Fruit fly (Drosophila melanogaster) whole organism, embryonic: ENCODE results near the gene CG10959.

ENCODE experiments used
- B-H1 ChIP-seq: fragments of 200-800 bp; sonication (Bioruptor generic); IDR thresholded peaks from 3 replicates; pipeline ENCODE4 v1.3.6; 2022; ENCODE audit warnings: missing biosample characterization, missing genetic modification characterization
- BtbVII ChIP-seq: fragments of 200-800 bp; sonication (Bioruptor generic); optimal IDR thresholded peaks from 3 replicates; lab custom pipeline; 2017; ENCODE audit warnings: missing biosample characterization, mild to moderate bottlenecking, missing genetic modification characterization
- CG10431 ChIP-seq: fragments of 200-800 bp; sonication (Bioruptor generic); optimal IDR thresholded peaks from 3 replicates; lab custom pipeline; 2018; ENCODE audit warnings: missing biosample characterization, mild to moderate bottlenecking, missing genetic modification characterization
- CG10543 ChIP-seq: fragments of 200-800 bp; sonication (Bioruptor generic); optimal IDR thresholded peaks from 3 replicates; lab custom pipeline; 2017; ENCODE audit warnings: missing biosample characterization, mild to moderate bottlenecking, missing genetic modification characterization, moderate library complexity
- CG10979 ChIP-seq: fragments of 200-800 bp; sonication (Bioruptor generic); optimal IDR thresholded peaks from 2 replicates; lab custom pipeline; 2018; ENCODE audit warnings: missing biosample characterization, mild to moderate bottlenecking, missing genetic modification characterization, moderate library complexity
- CG11695 ChIP-seq: fragments of 200-800 bp; sonication (Bioruptor generic); IDR thresholded peaks from 3 replicates; pipeline ENCODE4 v1.3.6; 2022; ENCODE audit warnings: missing biosample characterization, missing genetic modification characterization
- CG12744 ChIP-seq: fragments of 200-800 bp; sonication (Bioruptor generic); optimal IDR thresholded peaks from 2 replicates; lab custom pipeline; 2016; ENCODE audit warnings: missing biosample characterization, missing genetic modification characterization
- CG13296 ChIP-seq: fragments of 200-800 bp; sonication (Bioruptor generic); optimal IDR thresholded peaks from 3 replicates; lab custom pipeline; 2018; ENCODE audit warnings: missing biosample characterization, mild to moderate bottlenecking, missing genetic modification characterization
- CG14014 ChIP-seq: fragments of 200-800 bp; sonication (Bioruptor generic); IDR thresholded peaks from 2 replicates; pipeline ENCODE4 v1.3.6; 2022; ENCODE audit warnings: missing biosample characterization, missing genetic modification characterization
- CG14965 ChIP-seq: fragments of 200-800 bp; sonication (Bioruptor generic); optimal IDR thresholded peaks from 2 replicates; lab custom pipeline; 2016; ENCODE audit warnings: missing biosample characterization, missing genetic modification characterization, borderline replicate concordance
- CG17328 ChIP-seq: fragments of 200-800 bp; sonication (Bioruptor generic); IDR thresholded peaks from 2 replicates; pipeline ENCODE4 v1.3.6; 2022; ENCODE audit warnings: missing biosample characterization, missing genetic modification characterization
- CG18599 ChIP-seq: fragments of 200-800 bp; sonication (Bioruptor generic); optimal IDR thresholded peaks from 3 replicates; lab custom pipeline; 2017; ENCODE audit warnings: missing biosample characterization, missing genetic modification characterization, mild to moderate bottlenecking, moderate library complexity, missing genetic modification reagents
- CG2202 ChIP-seq: fragments of 200-800 bp; sonication (Bioruptor generic); optimal IDR thresholded peaks from 2 replicates; lab custom pipeline; 2018; ENCODE audit warnings: missing biosample characterization, mild to moderate bottlenecking, missing genetic modification characterization
- CG30403 ChIP-seq: fragments of 200-800 bp; sonication (Bioruptor generic); optimal IDR thresholded peaks from 3 replicates; lab custom pipeline; 2016; ENCODE audit warnings: missing biosample characterization, missing genetic modification characterization
- CG3407 ChIP-seq: fragments of 200-800 bp; sonication (Bioruptor generic); optimal IDR thresholded peaks from 2 replicates; lab custom pipeline; 2018; ENCODE audit warnings: missing biosample characterization, mild to moderate bottlenecking, missing genetic modification characterization
- CG3838 ChIP-seq: fragments of 200-800 bp; sonication (Bioruptor generic); optimal IDR thresholded peaks from 3 replicates; lab custom pipeline; 2016; ENCODE audit warnings: missing biosample characterization, missing genetic modification characterization
- CG4282 ChIP-seq: fragments of 200-800 bp; sonication (Bioruptor generic); optimal IDR thresholded peaks from 2 replicates; lab custom pipeline; 2016; ENCODE audit warnings: missing biosample characterization, missing genetic modification characterization
- CG43689 ChIP-seq: fragments of 200-800 bp; sonication (Bioruptor generic); IDR thresholded peaks from 2 replicates; pipeline ENCODE4 v1.3.6; 2022; ENCODE audit warnings: missing biosample characterization, missing genetic modification characterization
- CG4707 ChIP-seq: fragments of 200-800 bp; sonication (Bioruptor generic); optimal IDR thresholded peaks from 2 replicates; lab custom pipeline; 2018; ENCODE audit warnings: missing biosample characterization, mild to moderate bottlenecking, missing genetic modification characterization, moderate library complexity
- CG6683 ChIP-seq: fragments of 200-800 bp; sonication (Bioruptor generic); optimal IDR thresholded peaks from 2 replicates; lab custom pipeline; 2017; ENCODE audit warnings: missing biosample characterization, mild to moderate bottlenecking, missing genetic modification characterization, missing genetic modification reagents
- CG7839 ChIP-seq: fragments of 200-800 bp; sonication (Bioruptor generic); optimal IDR thresholded peaks from 3 replicates; lab custom pipeline; 2018; ENCODE audit warnings: missing biosample characterization, mild to moderate bottlenecking, missing genetic modification characterization, moderate library complexity
- CG8359 ChIP-seq: fragments of 200-800 bp; sonication (Bioruptor generic); optimal IDR thresholded peaks from 2 replicates; lab custom pipeline; 2017; ENCODE audit warnings: missing biosample characterization, mild to moderate bottlenecking, missing genetic modification characterization, borderline replicate concordance
- CG9609 ChIP-seq: fragments of 200-800 bp; sonication (Bioruptor generic); optimal IDR thresholded peaks from 3 replicates; lab custom pipeline; 2016; ENCODE audit warnings: missing biosample characterization, missing genetic modification characterization
- CG9876 ChIP-seq: fragments of 200-800 bp; sonication (Bioruptor generic); optimal IDR thresholded peaks from 2 replicates; lab custom pipeline; 2016; ENCODE audit warnings: missing biosample characterization, missing genetic modification characterization
- CG9932 ChIP-seq: fragments of 200-800 bp; sonication (Bioruptor generic); IDR thresholded peaks from 2 replicates; pipeline ENCODE4 v1.3.6; 2022; ENCODE audit warnings: missing biosample characterization, missing genetic modification characterization
- Dek ChIP-seq: fragments of 200-800 bp; sonication (Bioruptor generic); optimal IDR thresholded peaks from 3 replicates; lab custom pipeline; 2019; ENCODE audit warnings: missing biosample characterization, mild to moderate bottlenecking, missing genetic modification characterization, moderate library complexity
- Gsc ChIP-seq: fragments of 200-800 bp; sonication (Bioruptor generic); IDR thresholded peaks from 2 replicates; pipeline ENCODE4 v1.3.6; 2022; ENCODE audit warnings: missing biosample characterization, missing genetic modification characterization
- Hey ChIP-seq: fragments of 200-800 bp; sonication (Bioruptor generic); optimal IDR thresholded peaks from 3 replicates; lab custom pipeline; 2018; ENCODE audit warnings: missing biosample characterization, mild to moderate bottlenecking, missing genetic modification characterization
- Kr ChIP-seq: fragments of 200-800 bp; sonication (Bioruptor generic); optimal IDR thresholded peaks from 2 replicates; lab custom pipeline; 2017; ENCODE audit warnings: missing biosample characterization, mild to moderate bottlenecking, missing genetic modification characterization
- Lhr ChIP-seq: fragments of 200-800 bp; sonication (Bioruptor generic); optimal IDR thresholded peaks from 3 replicates; lab custom pipeline; 2017; ENCODE audit warnings: mild to moderate bottlenecking, missing biosample characterization, missing genetic modification reagents, missing genetic modification characterization
- Mad ChIP-seq: fragments of 200-800 bp; sonication (Bioruptor generic); optimal IDR thresholded peaks from 2 replicates; lab custom pipeline; 2016; ENCODE audit warnings: missing biosample characterization, missing genetic modification characterization
- Oli ChIP-seq: fragments of 200-800 bp; sonication (Bioruptor generic); optimal IDR thresholded peaks from 2 replicates; lab custom pipeline; 2018; ENCODE audit warnings: missing biosample characterization, mild to moderate bottlenecking, missing genetic modification characterization, moderate library complexity
- Sox102F ChIP-seq: fragments of 200-800 bp; sonication (Bioruptor generic); optimal IDR thresholded peaks from 2 replicates; lab custom pipeline; 2018; ENCODE audit warnings: missing biosample characterization, mild to moderate bottlenecking, missing genetic modification characterization, moderate library complexity
- Tbp ChIP-seq: fragments of >200 bp; optimal IDR thresholded peaks from 2 replicates; lab custom pipeline; 2018; ENCODE audit warnings: missing biosample characterization, missing genetic modification characterization
- ab ChIP-seq: fragments of 200-800 bp; sonication (Bioruptor generic); optimal IDR thresholded peaks from 2 replicates; lab custom pipeline; 2016; ENCODE audit warnings: missing biosample characterization, missing genetic modification characterization
- ac ChIP-seq: fragments of 200-800 bp; sonication (Bioruptor generic); optimal IDR thresholded peaks from 3 replicates; lab custom pipeline; 2017; ENCODE audit warnings: missing biosample characterization, mild to moderate bottlenecking, missing genetic modification characterization
- cg ChIP-seq: fragments of 200-800 bp; sonication (Bioruptor generic); optimal IDR thresholded peaks from 3 replicates; lab custom pipeline; 2019; ENCODE audit warnings: missing biosample characterization, mild to moderate bottlenecking, missing genetic modification characterization, moderate library complexity
- danr ChIP-seq: fragments of 200-800 bp; sonication (Bioruptor generic); IDR thresholded peaks from 2 replicates; pipeline ENCODE4 v1.3.6; 2022; ENCODE audit warnings: missing biosample characterization, missing genetic modification characterization
- disco-r ChIP-seq: fragments of 200-800 bp; sonication (Bioruptor generic); optimal IDR thresholded peaks from 2 replicates; lab custom pipeline; 2016; ENCODE audit warnings: missing biosample characterization, missing genetic modification characterization
- fu2 ChIP-seq: fragments of 200-800 bp; sonication (Bioruptor generic); optimal IDR thresholded peaks from 2 replicates; lab custom pipeline; 2016; ENCODE audit warnings: missing biosample characterization, missing genetic modification characterization
- gcm ChIP-seq: fragments of 200-800 bp; sonication (Bioruptor generic); optimal IDR thresholded peaks from 2 replicates; lab custom pipeline; 2019; ENCODE audit warnings: missing biosample characterization, mild to moderate bottlenecking, missing genetic modification characterization, moderate library complexity
- jumu ChIP-seq: fragments of 200-800 bp; sonication (Bioruptor generic); optimal IDR thresholded peaks from 3 replicates; lab custom pipeline; 2016; ENCODE audit warnings: missing biosample characterization, missing genetic modification characterization
- nerfin-2 ChIP-seq: fragments of 200-800 bp; sonication (Bioruptor generic); IDR thresholded peaks from 2 replicates; pipeline ENCODE4 v1.3.6; 2022; ENCODE audit warnings: missing biosample characterization, missing genetic modification characterization; ENCODE audit not compliant: partially characterized antibody
- otp ChIP-seq: fragments of 200-800 bp; sonication (Bioruptor generic); IDR thresholded peaks from 3 replicates; pipeline ENCODE4, ENCODE4 v1.3.6; 2022; ENCODE audit warnings: missing biosample characterization, missing genetic modification characterization
- pnt ChIP-seq: fragments of 200-800 bp; sonication (Bioruptor generic); optimal IDR thresholded peaks from 3 replicates; lab custom pipeline; 2016; ENCODE audit warnings: missing biosample characterization, missing genetic modification characterization
- scrt ChIP-seq: fragments of 200-800 bp; sonication (Bioruptor generic); optimal IDR thresholded peaks from 2 replicates; lab custom pipeline; 2018; ENCODE audit warnings: missing biosample characterization, mild to moderate bottlenecking, missing genetic modification characterization, moderate library complexity
- sens ChIP-seq: fragments of 200-800 bp; sonication (Bioruptor generic); peaks from one replicate; lab custom pipeline; 2016; ENCODE audit warnings: missing biosample characterization, missing genetic modification characterization
- stwl ChIP-seq: fragments of 200-800 bp; sonication (Bioruptor generic); optimal IDR thresholded peaks from 3 replicates; lab custom pipeline; 2018; ENCODE audit warnings: missing biosample characterization, mild to moderate bottlenecking, missing genetic modification characterization, moderate library complexity
- toy ChIP-seq: fragments of 200-800 bp; sonication (Bioruptor generic); IDR thresholded peaks from 2 replicates; pipeline ENCODE4 v1.3.6; 2022; ENCODE audit warnings: missing biosample characterization, missing genetic modification characterization
- tup ChIP-seq: fragments of 200-800 bp; sonication (Bioruptor generic); optimal IDR thresholded peaks from 2 replicates; lab custom pipeline; 2016; ENCODE audit warnings: missing biosample characterization, mild to moderate bottlenecking, missing genetic modification characterization, moderate library complexity

Gene CG10959

dm6 chrX:8196598-8197228 is 48.1 kb downstream of the CG10959 start:
- TF ChIP-seq CG30403 (GFP tag; lab: Kevin White, UChicago) (peak; percentile 28), CG7839 (tag; lab: Kevin White, UChicago) (peak; percentile 53), B-H1 (GFP tag; lab: Robert Waterston, UW) (peak; percentile 31; the same call in 1 of the 3 replicates), CG9876 (GFP tag; lab: Kevin White, UChicago) (no peak), disco-r (no peak), Mad (no peak), CG10543 (no peak), CG8359 (GFP tag; lab: Kevin White, UChicago) (no peak), Sox102F (GFP tag; lab: Kevin White, UChicago) (peak; percentile 62), Hey (no peak), Tbp (GFP tag; lab: Kevin White, UChicago) (no peak), pnt (GFP tag; lab: Kevin White, UChicago) (peak; percentile 29), ac (GFP tag; lab: Kevin White, UChicago) (no peak), CG11695 (GFP tag; lab: Robert Waterston, UW) (peak; percentile 62; the same call in 1 of the 3 replicates), fu2 (no peak), sens (GFP tag; lab: Kevin White, UChicago) (peak; percentile 87), toy (GFP tag; lab: Robert Waterston, UW) (no peak), CG2202 (no peak), tup (GFP tag; lab: Kevin White, UChicago) (no peak), CG9609 (GFP tag; lab: Kevin White, UChicago) (no peak), nerfin-2 (GFP tag; lab: Robert Waterston, UW) (no peak), scrt (GFP tag; lab: Kevin White, UChicago) (no peak), Kr (no peak), stwl (tag; lab: Kevin White, UChicago) (no peak), CG14014 (peak; percentile 57; the same call in 1 of the 2 replicates), jumu (GFP tag; lab: Kevin White, UChicago) (no peak), cg (GFP tag; lab: Kevin White, UChicago) (no peak), otp (GFP tag; lab: Robert Waterston, UW) (peak; percentile 67; the same call in 2 of the 3 replicates), Gsc (GFP tag; lab: Robert Waterston, UW) (0 out of 2 replicates have a peak, but pooled peaks have one; percentile 15), CG13296 (GFP tag; lab: Kevin White, UChicago) (no peak), ab (GFP tag; lab: Kevin White, UChicago) (no peak), CG9932 (GFP tag; lab: Robert Waterston, UW) (no peak), gcm (GFP tag; lab: Kevin White, UChicago) (no peak), CG14965 (no peak), CG4282 (GFP tag; lab: Kevin White, UChicago) (no peak), CG3838 (no peak), Oli (tag; lab: Kevin White, UChicago) (peak; percentile 59), CG18599 (GFP tag; lab: Kevin White, UChicago) (no peak), CG4707 (GFP tag; lab: Kevin White, UChicago) (no peak), CG6683 (GFP tag; lab: Kevin White, UChicago) (no peak), CG10979 (tag; lab: Kevin White, UChicago) (peak; percentile 47), Dek (tag; lab: Kevin White, UChicago) (no peak), danr (0 out of 2 replicates have a peak, but pooled peaks have one; percentile 36), CG3407 (GFP tag; lab: Kevin White, UChicago) (peak; percentile 20), Lhr (no peak), BtbVII (no peak), CG10431 (GFP tag; lab: Kevin White, UChicago) (no peak), CG43689 (peak; percentile 53; the same call in 1 of the 2 replicates), CG12744 (GFP tag; lab: Kevin White, UChicago) (no peak), CG17328 (peak; percentile 63)
